Worm (Caenorhabditis elegans) whole organism, L2 larva: ENCODE results near the gene C18H7.4.

ENCODE experiments used
- ZK546.5 ChIP-seq: sonication (generic microtip); optimal IDR thresholded peaks from 2 replicates; lab custom pipeline; 2017; ENCODE audit warnings: missing biosample characterization, missing genetic modification characterization
- egl-27 ChIP-seq: sonication (generic microtip); optimal IDR thresholded peaks from 3 replicates; lab custom pipeline; 2017; ENCODE audit warnings: missing biosample characterization, missing genetic modification reagents, missing genetic modification characterization

DNA sequence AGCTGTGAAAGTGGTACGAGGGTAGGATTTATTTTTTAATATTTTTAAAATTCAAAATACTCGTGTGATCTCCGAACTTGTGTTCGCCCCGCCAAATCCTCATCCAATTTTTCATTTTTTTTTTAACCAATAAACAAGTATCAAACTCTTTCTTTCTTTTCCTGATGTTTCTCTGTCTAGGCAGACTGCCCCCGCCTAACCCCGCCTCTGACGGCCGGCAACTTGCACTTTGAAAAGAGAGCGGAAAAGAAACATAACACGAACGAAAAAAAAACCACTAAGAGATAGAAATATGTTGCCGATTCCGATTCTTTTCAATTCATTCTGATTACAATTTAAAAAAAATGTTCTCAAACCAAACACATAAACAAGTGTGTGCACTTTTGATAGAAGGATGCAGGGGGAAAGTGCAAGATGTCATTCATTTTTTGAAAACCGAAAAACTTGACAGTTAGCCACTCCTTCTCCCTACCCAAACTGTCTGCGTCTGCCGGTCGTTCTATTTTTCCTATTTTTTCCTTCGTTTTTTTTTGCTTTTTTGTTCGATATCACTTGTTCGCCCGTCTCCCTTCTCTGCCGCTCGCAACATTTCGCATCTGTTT, 32.9 kb downstream of the C18H7.4 start:
- TF ChIP-seq egl-27 (no peak), ZK546.5 (no peak)
